Worm (Caenorhabditis elegans): ENCODE results near the gene wht-4.

wht-4 gene

DNA sequence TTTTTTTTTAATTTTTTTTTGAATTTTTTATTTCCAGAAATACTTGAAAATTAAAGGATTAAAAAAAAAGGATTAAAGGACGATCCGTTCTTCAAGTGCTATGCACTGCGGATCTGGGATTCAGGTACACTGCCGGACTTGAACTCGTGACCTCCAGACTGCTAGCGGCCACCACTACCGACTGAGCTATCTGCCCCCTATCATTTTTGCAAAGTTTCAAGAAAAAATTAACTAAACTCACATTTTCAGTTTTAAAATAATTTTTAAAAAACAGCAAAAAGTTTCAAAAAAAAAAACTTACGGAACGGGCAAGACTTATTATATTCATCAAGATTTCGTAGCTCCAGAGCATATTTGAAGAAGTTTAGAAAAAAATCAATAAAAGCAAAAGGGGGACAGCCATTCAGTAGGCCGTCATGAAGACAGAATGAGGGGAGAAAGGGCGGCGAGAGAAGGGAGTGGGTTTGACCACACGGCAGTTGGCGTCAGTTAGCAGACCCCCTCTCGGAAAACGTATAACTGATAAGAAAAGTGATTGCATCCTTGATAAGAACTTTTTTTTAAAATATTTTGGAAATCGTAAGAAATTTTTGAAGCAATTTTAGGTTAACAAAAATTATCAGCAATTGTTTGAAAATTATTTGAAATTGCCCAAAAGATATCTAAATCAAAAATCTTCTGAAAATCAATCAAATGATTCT is 32.4 kb downstream of the wht-4 start:
- no peak for TF ChIP-seq mcd-1 (GFP tag; IDR thresholded peaks at IDR 0.05)
- peak; percentile 19 for TF ChIP-seq B0261.1 (tag; optimal IDR thresholded peaks at IDR 0.05)
- peak; percentile 65 for TF ChIP-seq tbp1 (GFP tag; optimal IDR thresholded peaks at IDR 0.05)
- no peak for TF ChIP-seq ztf-25 (GFP tag; IDR thresholded peaks at IDR 0.05)
- no peak for TF ChIP-seq snpc-1.3 (tag; optimal IDR thresholded peaks at IDR 0.05; ENCODE audit: insufficient read depth)
- no peak for TF ChIP-seq nhr-90 (tag; optimal IDR thresholded peaks at IDR 0.05)
- TF ChIP-seq bed-1 (GFP tag; IDR thresholded peaks at IDR 0.05) = no peak
- no peak for TF ChIP-seq sdz-38 (tag; optimal IDR thresholded peaks at IDR 0.05)
- TF ChIP-seq ceh-27 (GFP tag; optimal IDR thresholded peaks at IDR 0.05) = no peak
- TF ChIP-seq tlf-1 (GFP tag; optimal IDR thresholded peaks at IDR 0.05) = no peak
- no peak for TF ChIP-seq unc-130 (GFP tag; optimal IDR thresholded peaks at IDR 0.05)
- no peak for TF ChIP-seq ekl-4 (GFP tag; IDR thresholded peaks at IDR 0.05)
- TF ChIP-seq nhr-27 (tag; optimal IDR thresholded peaks at IDR 0.05) = no peak
- TF ChIP-seq B0035.1 (tag; optimal IDR thresholded peaks at IDR 0.05) = no peak
- TF ChIP-seq dpl-1 (GFP tag; optimal IDR thresholded peaks at IDR 0.05) = no peak
- TF ChIP-seq K11D2.4 (GFP tag; IDR thresholded peaks at IDR 0.05) = no peak
- peak; percentile 31 for TF ChIP-seq rpc-1 (optimal IDR thresholded peaks at IDR 0.05)
- peak; percentile 73 for TF ChIP-seq rpc-1 (tag; optimal IDR thresholded peaks at IDR 0.05)
- no peak for TF ChIP-seq attf-6 (GFP tag; IDR thresholded peaks at IDR 0.05)
- TF ChIP-seq F57C9.4 (tag; optimal IDR thresholded peaks at IDR 0.05) = no peak
- TF ChIP-seq ztf-3 (GFP tag; optimal IDR thresholded peaks at IDR 0.05) = no peak
- TF ChIP-seq him-1 (tag; optimal IDR thresholded peaks at IDR 0.05) = peak; percentile 4
- TF ChIP-seq aptf-3 (GFP tag; IDR thresholded peaks at IDR 0.05) = no peak
- no peak for TF ChIP-seq hlh-26 (GFP tag; conservative IDR thresholded peaks at IDR 0.05)
- TF ChIP-seq akir-1 (GFP tag; optimal IDR thresholded peaks at IDR 0.05) = no peak
- no peak for TF ChIP-seq ama-1 (optimal IDR thresholded peaks at IDR 0.05)
- TF ChIP-seq ama-1 (GFP tag; optimal IDR thresholded peaks at IDR 0.05) = no peak
- TF ChIP-seq lir-1 (GFP tag; conservative IDR thresholded peaks at IDR 0.05) = no peak
- no peak for TF ChIP-seq zim-3 (tag; optimal IDR thresholded peaks at IDR 0.05)
- TF ChIP-seq T07F8.4 (tag; optimal IDR thresholded peaks at IDR 0.05) = no peak
- peak; percentile 41 for TF ChIP-seq nhr-80 (tag; optimal IDR thresholded peaks at IDR 0.05)
- TF ChIP-seq atf-7 (tag; optimal IDR thresholded peaks at IDR 0.05) = no peak
- TF ChIP-seq athp-1 (tag; optimal IDR thresholded peaks at IDR 0.05) = no peak
- no peak for TF ChIP-seq efl-1 (GFP tag; optimal IDR thresholded peaks at IDR 0.05)
- no peak for TF ChIP-seq Y53F4B.3 (GFP tag; IDR thresholded peaks at IDR 0.05)
- no peak for TF ChIP-seq hmg-1.2 (GFP tag; IDR thresholded peaks at IDR 0.05)
- TF ChIP-seq madf-10 (tag; optimal IDR thresholded peaks at IDR 0.05) = no peak
- TF ChIP-seq lin-40 (tag; optimal IDR thresholded peaks at IDR 0.05) = no peak
- TF ChIP-seq B0019.2 (GFP tag; conservative IDR thresholded peaks at IDR 0.05) = no peak
- no peak for TF ChIP-seq mes-4 (tag; optimal IDR thresholded peaks at IDR 0.05)
- no peak for TF ChIP-seq F52B5.7 (tag; optimal IDR thresholded peaks at IDR 0.05)
- no peak for TF ChIP-seq attf-3 (GFP tag; conservative IDR thresholded peaks at IDR 0.05)
- TF ChIP-seq K12H6.12 (tag; optimal IDR thresholded peaks at IDR 0.05) = no peak
- no peak for TF ChIP-seq hrde-1 (tag; optimal IDR thresholded peaks at IDR 0.05; ENCODE audit: borderline replicate concordance)
- TF ChIP-seq cebp-1 (GFP tag; IDR thresholded peaks at IDR 0.05) = no peak
- TF ChIP-seq cebp-1 (tag; optimal IDR thresholded peaks at IDR 0.05) = no peak
- no peak for TF ChIP-seq attf-5 (GFP tag; optimal IDR thresholded peaks at IDR 0.05)

All from whole organism, young adult.